Worm (Caenorhabditis elegans) whole organism, L2 larva: Measurements from ENCODE around the gene chdh-1.

Experiments used
- unc-39 ChIP-seq: fragments of 150-350 bp; optimal IDR thresholded peaks from 2 replicates; lab custom pipeline; 2014; ENCODE audit warnings: missing biosample characterization, missing genetic modification characterization
- ztf-11 ChIP-seq: sonication (generic microtip); optimal IDR thresholded peaks from 2 replicates; lab custom pipeline; 2017; ENCODE audit warnings: missing biosample characterization, missing genetic modification characterization

ce11 chrII:8738244-8738643 lies 39.5 kb upstream of the chdh-1 start:
- TF ChIP-seq ztf-11 (no peak), unc-39 (no peak)
